Worm (Caenorhabditis elegans) whole organism, early embryonic: ENCODE results near the gene pld-1.
A peak's percentile ranks its signal among the peaks of the same experiment; 100 is the strongest.
"Not testable (repeated sequence)": the region's sequence is repeated elsewhere in the genome, so short reads cannot be mapped to it uniquely, and the experiment has no call there.

Experiments used
- B0310.2 ChIP-seq: sonication (generic microtip); optimal IDR thresholded peaks from 2 replicates; lab custom pipeline; 2016; ENCODE audit warnings: mild to moderate bottlenecking, missing genetic modification characterization, missing compliant biosample characterization
- F13C5.2 ChIP-seq: sonication (generic microtip); optimal IDR thresholded peaks from 2 replicates; lab custom pipeline; 2017; ENCODE audit warnings: mild to moderate bottlenecking, missing genetic modification characterization, inconsistent platforms, missing compliant biosample characterization
- aly-1 ChIP-seq: sonication (generic microtip); optimal IDR thresholded peaks from 2 replicates; lab custom pipeline; 2016; ENCODE audit warnings: missing genetic modification characterization, missing compliant biosample characterization
- ama-1 ChIP-seq: fragments of 150-350 bp; optimal IDR thresholded peaks from 2 replicates; lab custom pipeline; 2014
- ceh-13 ChIP-seq: fragments of 200-800 bp; sonication (Bioruptor generic); optimal IDR thresholded peaks from 2 replicates; lab custom pipeline; 2018; ENCODE audit warnings: mild to moderate bottlenecking, missing genetic modification characterization, missing compliant biosample characterization
- ceh-36 ChIP-seq: sonication (generic microtip); optimal IDR thresholded peaks from 2 replicates; lab custom pipeline; 2016; ENCODE audit warnings: missing genetic modification characterization, inconsistent platforms, missing compliant biosample characterization
- ets-7 ChIP-seq: sonication (generic microtip); optimal IDR thresholded peaks from 2 replicates; lab custom pipeline; 2016; ENCODE audit warnings: missing genotype, missing genetic modification characterization, missing compliant biosample characterization
- flt-1 ChIP-seq: fragments of 200-800 bp; sonication (Bioruptor generic); IDR thresholded peaks from 2 replicates; pipeline ENCODE4 v1.3.6; 2022; ENCODE audit warnings: missing genetic modification characterization, missing compliant biosample characterization
- hmbx-1 ChIP-seq: sonication (generic microtip); optimal IDR thresholded peaks from 2 replicates; lab custom pipeline; 2016; ENCODE audit warnings: mild to moderate bottlenecking, missing genetic modification characterization, missing compliant biosample characterization
- hmg-4 ChIP-seq: fragments of 200-800 bp; sonication (Bioruptor generic); optimal IDR thresholded peaks from 2 replicates; lab custom pipeline; 2018; ENCODE audit warnings: mild to moderate bottlenecking, missing genetic modification characterization, missing compliant biosample characterization
- hnd-1 ChIP-seq: sonication (generic microtip); optimal IDR thresholded peaks from 2 replicates; lab custom pipeline; 2016; ENCODE audit warnings: missing genetic modification characterization, missing compliant biosample characterization
- pes-1 ChIP-seq: fragments of 200-800 bp; sonication (Bioruptor generic); IDR thresholded peaks from 2 replicates; pipeline ENCODE4 v1.3.6; 2022; ENCODE audit warnings: missing genetic modification reagents, missing genetic modification characterization, missing compliant biosample characterization
- scrt-1 ChIP-seq: fragments of 200-800 bp; sonication (Bioruptor generic); IDR thresholded peaks from 2 replicates; pipeline ENCODE4 v1.3.6; 2022; ENCODE audit warnings: missing genetic modification characterization, missing compliant biosample characterization
- sea-1 ChIP-seq: fragments of 200-800 bp; sonication (Bioruptor generic); conservative IDR thresholded peaks from 2 replicates; pipeline ENCODE4 v1.3.6; 2022; ENCODE audit warnings: missing genetic modification characterization, missing compliant biosample characterization
- tbx-11 ChIP-seq: fragments of 200-800 bp; sonication (Bioruptor generic); IDR thresholded peaks from 2 replicates; pipeline ENCODE4 v1.3.6; 2022; ENCODE audit warnings: missing genetic modification characterization, missing compliant biosample characterization
- tbx-37 ChIP-seq: fragments of 200-800 bp; sonication (Bioruptor generic); conservative IDR thresholded peaks from 2 replicates; pipeline ENCODE4 v1.3.6; 2022; ENCODE audit warnings: missing genetic modification reagents, missing genetic modification characterization, missing compliant biosample characterization
- tra-4 ChIP-seq: sonication (generic microtip); optimal IDR thresholded peaks from 2 replicates; lab custom pipeline; 2017; ENCODE audit warnings: missing genetic modification characterization, missing compliant biosample characterization

Gene pld-1

DNA sequence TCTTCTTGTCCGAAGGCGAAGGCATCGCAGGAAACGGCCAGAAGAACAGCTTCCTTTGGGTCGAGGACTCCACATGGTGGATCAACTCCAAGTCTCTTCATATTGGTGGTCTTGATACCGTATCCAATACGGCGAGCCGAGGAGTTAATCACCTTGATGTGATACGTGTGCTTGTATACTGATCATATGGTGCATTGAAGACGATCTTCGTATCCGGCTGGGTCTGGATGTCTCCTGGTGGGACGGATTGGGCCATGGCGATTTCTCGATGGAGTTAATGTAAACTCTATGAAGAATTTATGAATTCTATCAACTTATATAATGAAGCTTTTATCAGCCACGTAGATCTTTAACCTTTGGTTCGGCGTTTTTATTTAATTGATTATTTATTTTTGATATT lies 23.7 kb upstream of the pld-1 start, which contains the start of gene msp-74:
Gene msp-74 (minus strand): TSS at position 101 of the 400 bp plus-strand sequence.
- not testable (repeated sequence) for TF ChIP-seq flt-1 (GFP tag; lab: Robert Waterston, UW); ceh-36 (tag; lab: Kevin White, UChicago); hnd-1 (tag; lab: Kevin White, UChicago)

DNA sequence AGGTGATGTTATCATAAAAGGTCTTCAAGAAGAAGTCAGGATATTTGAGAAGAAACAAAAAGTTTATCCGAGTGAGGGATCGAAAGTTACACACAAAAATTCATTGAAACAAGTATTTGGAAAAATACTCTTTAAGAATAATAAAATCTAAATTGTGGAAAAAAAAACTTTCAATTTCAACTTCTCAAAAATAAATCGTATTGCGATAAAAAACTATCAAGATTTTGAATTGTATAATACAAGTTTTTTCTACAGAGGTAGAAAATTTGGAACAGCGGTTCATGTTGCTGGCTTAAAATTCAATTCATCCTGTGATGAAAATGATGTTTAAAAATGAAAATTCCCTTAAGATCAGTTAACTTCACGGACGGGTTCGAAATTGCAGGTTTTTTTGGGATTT lies 20.6 kb upstream of the pld-1 start, which contains the start of gene F09C12.8:
Gene F09C12.8 (plus strand): TSS at position 301 of the 400 bp plus-strand sequence.
- TF ChIP-seq scrt-1 (GFP tag; lab: Robert Waterston, UW): no peak
- TF ChIP-seq tbx-11: no peak
- TF ChIP-seq F13C5.2: no peak
- TF ChIP-seq tbx-37 (GFP tag; lab: Robert Waterston, UW): no peak
- TF ChIP-seq ama-1 (lab: Kevin White, UChicago): no peak
- no peak for TF ChIP-seq flt-1 (GFP tag; lab: Robert Waterston, UW)
- TF ChIP-seq sea-1 (GFP tag; lab: Robert Waterston, UW): no peak
- TF ChIP-seq aly-1 (tag; lab: Kevin White, UChicago): no peak
- TF ChIP-seq ceh-36 (tag; lab: Kevin White, UChicago): no peak
- TF ChIP-seq hmg-4: no peak
- TF ChIP-seq tra-4 (tag; lab: Kevin White, UChicago): no peak
- no peak for TF ChIP-seq pes-1
- no peak for TF ChIP-seq ceh-13 (GFP tag; lab: Kevin White, UChicago)
- no peak for TF ChIP-seq B0310.2
- TF ChIP-seq hmbx-1 (tag; lab: Kevin White, UChicago): no peak
- TF ChIP-seq ets-7: no peak
- TF ChIP-seq hnd-1 (tag; lab: Kevin White, UChicago): no peak

DNA sequence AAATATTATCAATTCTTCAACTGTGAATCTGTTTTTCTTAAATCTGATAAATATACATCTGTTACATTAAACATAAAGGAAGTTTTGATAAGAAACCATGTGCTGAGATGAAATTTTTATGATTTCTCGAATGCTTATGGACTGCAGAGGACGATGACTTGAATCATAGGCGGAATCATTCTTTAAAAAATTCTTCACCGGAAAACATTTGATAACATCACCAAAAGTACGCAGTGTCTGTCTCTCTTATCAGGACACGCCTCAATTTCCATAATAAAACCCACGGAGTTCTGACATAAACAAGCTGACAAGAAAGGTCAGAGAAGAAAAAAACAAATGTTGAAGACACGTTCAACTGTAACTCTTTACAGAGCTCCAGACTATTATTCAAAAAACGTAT lies 18.2 kb upstream of the pld-1 start, which contains the start of gene F09C12.2:
Gene F09C12.2 (plus strand): TSS at position 320 of the 400 bp plus-strand sequence.
- no peak for TF ChIP-seq B0310.2
- no peak for TF ChIP-seq flt-1 (GFP tag; lab: Robert Waterston, UW)

DNA sequence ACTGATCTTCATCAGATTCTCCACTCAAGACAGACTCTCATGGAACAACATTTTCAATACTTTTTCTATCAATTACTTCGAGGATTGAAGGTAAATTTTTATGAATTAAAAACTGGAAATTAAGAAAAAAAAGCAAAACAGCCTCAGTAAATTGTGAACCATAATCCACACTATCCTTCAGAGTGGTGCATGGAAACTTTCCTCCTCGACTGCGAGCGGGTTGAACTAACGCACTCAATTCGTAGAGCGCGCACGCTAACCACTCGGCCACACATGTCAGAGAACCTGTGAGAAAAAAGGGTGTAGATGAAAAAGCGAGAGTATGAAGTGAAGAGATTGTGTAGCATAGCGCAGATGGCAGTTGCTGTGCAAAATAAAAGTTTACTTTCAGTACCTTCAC lies 13.5 kb upstream of the pld-1 start:
- TF ChIP-seq ama-1 (lab: Kevin White, UChicago): no peak
- peak; percentile 97 for TF ChIP-seq sea-1 (GFP tag; lab: Robert Waterston, UW)
- peak; percentile 99 for TF ChIP-seq aly-1 (tag; lab: Kevin White, UChicago)
- peak; percentile 92 for TF ChIP-seq hnd-1 (tag; lab: Kevin White, UChicago)
- TF ChIP-seq tra-4 (tag; lab: Kevin White, UChicago): peak; percentile 82
- TF ChIP-seq pes-1: peak; percentile 98
- TF ChIP-seq hmg-4: peak; percentile 99
- TF ChIP-seq flt-1 (GFP tag; lab: Robert Waterston, UW): no peak; the same call in none of the 2 replicates
- TF ChIP-seq B0310.2: peak; percentile 98
- TF ChIP-seq scrt-1 (GFP tag; lab: Robert Waterston, UW): peak; percentile 99
- peak; percentile 96 for TF ChIP-seq tbx-37 (GFP tag; lab: Robert Waterston, UW)
- TF ChIP-seq hmbx-1 (tag; lab: Kevin White, UChicago): peak; percentile 89
- TF ChIP-seq ceh-36 (tag; lab: Kevin White, UChicago): peak; percentile 97
- peak; percentile 95 for TF ChIP-seq ets-7
- peak; percentile 98 for TF ChIP-seq ceh-13 (GFP tag; lab: Kevin White, UChicago)
- TF ChIP-seq F13C5.2: peak; percentile 97
- TF ChIP-seq tbx-11: peak; percentile 98

DNA sequence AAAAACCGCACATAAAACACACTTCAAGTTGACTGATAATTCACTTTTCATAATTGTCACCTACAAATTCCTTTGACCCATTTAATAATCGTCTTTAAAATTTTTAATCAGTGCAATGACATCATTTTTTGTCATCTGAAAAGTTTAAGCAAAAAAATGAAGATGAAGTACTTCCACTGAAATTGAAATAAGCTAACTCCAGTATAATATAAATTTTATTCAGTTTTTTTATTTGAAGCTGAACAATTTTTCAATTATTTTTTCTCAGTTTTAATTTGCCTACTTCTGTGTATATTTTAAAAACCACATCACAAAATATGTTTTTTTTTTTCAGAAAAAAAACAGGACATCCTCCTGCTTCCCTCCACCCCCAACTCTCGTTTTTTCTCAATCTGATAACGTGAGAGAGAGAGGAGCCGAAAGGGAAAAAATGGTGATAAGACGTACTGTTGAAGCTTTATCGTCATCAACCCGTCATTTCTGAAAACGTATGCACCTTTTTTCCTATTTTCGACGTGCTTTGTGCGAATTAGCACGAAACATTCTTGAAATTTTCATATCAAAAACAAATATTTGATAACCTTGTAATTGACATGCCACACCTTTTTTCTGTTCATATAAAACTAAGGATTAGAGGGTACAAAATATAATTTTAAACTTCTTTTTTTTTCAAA lies 12.4 kb upstream of the pld-1 start, which contains the start of the genes C04G6.11 and mpk-2:
Gene C04G6.11 (minus strand): TSS at position 51 of the 674 bp plus-strand sequence.
Gene mpk-2 (plus strand): TSS at position 335 of the 674 bp plus-strand sequence.
- TF ChIP-seq ets-7 (no peak), ama-1 (lab: Kevin White, UChicago) (no peak), ceh-13 (GFP tag; lab: Kevin White, UChicago) (no peak), hmg-4 (no peak), sea-1 (GFP tag; lab: Robert Waterston, UW) (no peak), flt-1 (GFP tag; lab: Robert Waterston, UW) (no peak), tra-4 (tag; lab: Kevin White, UChicago) (no peak), hnd-1 (tag; lab: Kevin White, UChicago) (no peak), scrt-1 (GFP tag; lab: Robert Waterston, UW) (no peak), B0310.2 (no peak), hmbx-1 (tag; lab: Kevin White, UChicago) (no peak), ceh-36 (tag; lab: Kevin White, UChicago) (no peak)

DNA sequence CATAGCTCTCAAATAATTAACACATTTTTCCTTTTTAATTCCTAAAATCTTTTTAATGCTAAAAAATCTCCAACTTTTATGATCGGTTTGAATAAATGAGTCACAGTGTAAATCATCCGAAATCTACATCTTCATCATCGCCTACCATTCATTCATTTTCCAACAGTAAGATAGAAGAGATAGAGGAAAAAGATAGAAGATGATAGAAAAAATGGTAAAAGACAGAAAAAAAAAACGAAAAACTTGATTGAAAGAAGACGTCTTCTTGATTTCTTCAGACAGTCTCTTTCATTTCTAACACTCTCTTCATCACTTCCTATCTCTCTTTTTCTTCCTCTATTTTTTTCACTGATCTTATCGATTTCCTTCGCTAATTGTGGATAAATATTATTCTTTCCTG lies 11.7 kb upstream of the pld-1 start:
- TF ChIP-seq ceh-36 (tag; lab: Kevin White, UChicago): no peak
- TF ChIP-seq F13C5.2: no peak
- no peak for TF ChIP-seq tbx-11
- no peak for TF ChIP-seq hmg-4
- TF ChIP-seq ceh-13 (GFP tag; lab: Kevin White, UChicago): no peak
- TF ChIP-seq pes-1: no peak
- TF ChIP-seq sea-1 (GFP tag; lab: Robert Waterston, UW): no peak
- no peak for TF ChIP-seq scrt-1 (GFP tag; lab: Robert Waterston, UW)
- no peak for TF ChIP-seq hnd-1 (tag; lab: Kevin White, UChicago)
- no peak for TF ChIP-seq B0310.2
- no peak for TF ChIP-seq hmbx-1 (tag; lab: Kevin White, UChicago)
- TF ChIP-seq tra-4 (tag; lab: Kevin White, UChicago): no peak
- TF ChIP-seq aly-1 (tag; lab: Kevin White, UChicago): no peak
- no peak for TF ChIP-seq tbx-37 (GFP tag; lab: Robert Waterston, UW)
- no peak for TF ChIP-seq ama-1 (lab: Kevin White, UChicago)
- TF ChIP-seq ets-7: no peak

DNA sequence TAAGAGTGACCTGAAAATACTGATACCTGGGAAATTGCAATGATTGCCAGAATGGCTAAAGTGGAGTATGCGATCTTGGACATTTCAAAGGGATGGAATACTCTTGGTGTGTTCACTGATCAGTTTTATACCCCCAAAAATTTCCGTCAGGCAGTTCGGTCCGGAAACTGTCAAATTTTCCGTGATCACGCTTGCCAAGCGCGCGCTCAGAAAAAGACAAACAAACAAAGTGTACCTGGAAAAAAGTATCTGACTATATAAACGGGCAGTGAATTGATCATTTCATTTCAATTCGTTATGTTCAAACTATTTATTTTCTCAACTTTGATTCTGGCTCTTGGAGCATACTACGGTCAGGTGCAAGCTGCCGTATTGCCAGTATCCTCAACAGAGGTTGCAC lies 10.2 kb upstream of the pld-1 start, which contains the start of the genes idpb-3 and idpb-1:
Gene idpb-3 (minus strand): TSS at position 101 of the 400 bp plus-strand sequence.
Gene idpb-1 (plus strand): TSS at position 284 of the 400 bp plus-strand sequence.
- no peak for TF ChIP-seq sea-1 (GFP tag; lab: Robert Waterston, UW)
- TF ChIP-seq hnd-1 (tag; lab: Kevin White, UChicago): no peak
- TF ChIP-seq scrt-1 (GFP tag; lab: Robert Waterston, UW): no peak
- no peak for TF ChIP-seq aly-1 (tag; lab: Kevin White, UChicago)
- TF ChIP-seq hmg-4: no peak
- TF ChIP-seq flt-1 (GFP tag; lab: Robert Waterston, UW): no peak
- no peak for TF ChIP-seq pes-1
- no peak for TF ChIP-seq tra-4 (tag; lab: Kevin White, UChicago)
- no peak for TF ChIP-seq tbx-11
- TF ChIP-seq tbx-37 (GFP tag; lab: Robert Waterston, UW): no peak
- TF ChIP-seq hmbx-1 (tag; lab: Kevin White, UChicago): no peak
- TF ChIP-seq ceh-13 (GFP tag; lab: Kevin White, UChicago): no peak
- no peak for TF ChIP-seq F13C5.2
- no peak for TF ChIP-seq B0310.2
- no peak for TF ChIP-seq ets-7
- no peak for TF ChIP-seq ama-1 (lab: Kevin White, UChicago)
